Worm (Caenorhabditis elegans): Measurements from ENCODE around the gene spcs-2.

spcs-2 gene

DNA sequence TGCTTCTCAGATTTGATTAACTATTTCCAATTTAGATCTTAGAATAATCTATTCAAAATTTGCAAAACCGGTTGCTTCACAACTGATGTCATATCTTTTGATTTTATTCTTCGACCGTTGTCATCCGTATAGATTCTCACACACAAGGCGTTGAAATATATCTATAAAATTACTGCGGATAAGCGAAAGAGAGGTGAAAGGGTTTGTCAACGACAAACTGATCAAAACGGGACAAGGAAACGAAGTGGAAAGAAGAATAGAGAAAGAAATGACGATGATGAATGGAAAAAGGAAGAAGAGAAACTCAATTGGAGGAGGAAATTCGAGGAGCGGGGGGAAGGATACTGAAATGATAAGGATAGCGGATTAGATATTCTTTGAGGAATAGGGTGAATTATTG is 23.8 kb upstream of the spcs-2 start:
- no peak for TF ChIP-seq unc-62 (GFP tag; optimal IDR thresholded peaks at IDR 0.05)
- TF ChIP-seq ceh-28 (tag; optimal IDR thresholded peaks at IDR 0.05) = peak; percentile 53
- peak in 2 of 3 experiments; percentile 31 to 39 for TF ChIP-seq elt-3 (tag; optimal IDR thresholded peaks at IDR 0.05)
- TF ChIP-seq lin-15B (tag; optimal IDR thresholded peaks at IDR 0.05) = no peak

DNA sequence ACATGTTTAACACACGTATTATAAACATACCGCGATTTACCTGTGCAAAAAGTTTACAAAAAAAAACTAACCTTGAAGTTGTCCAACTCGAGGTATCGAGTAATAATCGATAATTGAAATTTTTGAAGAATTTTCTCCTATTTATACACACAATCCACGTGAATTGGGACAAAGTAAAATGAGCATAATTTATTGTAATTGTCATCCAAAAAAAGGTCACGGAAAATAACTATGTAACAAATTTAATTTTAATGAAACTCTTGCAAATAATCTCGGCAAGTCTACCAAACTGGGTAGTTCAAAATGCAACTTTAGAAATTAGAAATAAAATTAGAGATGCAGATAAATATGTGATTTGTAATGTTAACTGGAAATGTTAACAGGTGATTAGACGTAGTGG is 19.4 kb upstream of the spcs-2 start, which contains the start of gene Y37D8A.5:
Gene Y37D8A.5, minus strand, starts transcription at position 101 of the 400 bp plus-strand sequence.
- TF ChIP-seq ceh-28 (tag; optimal IDR thresholded peaks at IDR 0.05) = peak; percentile 23
- TF ChIP-seq nhr-67 (tag; optimal IDR thresholded peaks at IDR 0.05) = no peak
- no peak for TF ChIP-seq unc-39 (tag; optimal IDR thresholded peaks at IDR 0.05)

DNA sequence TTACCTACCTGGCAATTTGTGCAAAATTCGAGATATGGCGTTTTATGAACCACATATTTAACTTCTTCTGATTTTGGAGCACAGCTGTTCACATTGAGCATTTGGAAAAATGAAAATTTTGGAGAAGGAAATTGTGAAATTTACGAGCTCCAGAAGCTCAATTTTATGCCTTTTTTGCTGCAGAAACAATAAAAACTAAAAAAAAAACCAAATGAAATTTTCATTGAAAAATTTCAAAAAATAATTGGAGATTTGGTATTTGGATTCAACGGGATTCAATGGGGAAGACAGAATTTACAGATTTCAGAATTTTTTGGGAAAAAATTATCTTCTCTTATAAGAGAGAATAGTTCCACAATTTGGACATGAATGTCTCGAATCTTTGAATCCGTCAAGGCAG is 18.2 kb upstream of the spcs-2 start, which contains the start of gene Y37D8A.26:
Gene Y37D8A.26, minus strand, starts transcription at position 101 of the 400 bp plus-strand sequence.
- TF ChIP-seq ztf-4 (tag; optimal IDR thresholded peaks at IDR 0.05) = no peak
- TF ChIP-seq jun-1 (tag; optimal IDR thresholded peaks at IDR 0.05) = no peak
- TF ChIP-seq unc-62 (GFP tag; optimal IDR thresholded peaks at IDR 0.05) = no peak
- no peak for TF ChIP-seq mdl-1 (tag; optimal IDR thresholded peaks at IDR 0.05)
- TF ChIP-seq nfya-1 (tag; optimal IDR thresholded peaks at IDR 0.05; ENCODE audit: insufficient read depth) = no peak
- no peak for TF ChIP-seq hmg-11 (tag; optimal IDR thresholded peaks at IDR 0.05)
- TF ChIP-seq nhr-43 (tag; optimal IDR thresholded peaks at IDR 0.05; ENCODE audit: poor library complexity, severe bottlenecking) = no peak
- no peak for TF ChIP-seq zag-1 (tag; optimal IDR thresholded peaks at IDR 0.05)
- no peak for TF ChIP-seq nhr-76 (tag; optimal IDR thresholded peaks at IDR 0.05)
- no peak for TF ChIP-seq fkh-10 (GFP tag; optimal IDR thresholded peaks at IDR 0.05)
- no peak for TF ChIP-seq R02D3.7 (tag; optimal IDR thresholded peaks at IDR 0.05)
- TF ChIP-seq pqm-1 (tag; optimal IDR thresholded peaks at IDR 0.05) = no peak
- TF ChIP-seq egl-5 (tag; optimal IDR thresholded peaks at IDR 0.05) = no peak
- no peak for TF ChIP-seq snpc-4 (tag; optimal IDR thresholded peaks at IDR 0.05)

DNA sequence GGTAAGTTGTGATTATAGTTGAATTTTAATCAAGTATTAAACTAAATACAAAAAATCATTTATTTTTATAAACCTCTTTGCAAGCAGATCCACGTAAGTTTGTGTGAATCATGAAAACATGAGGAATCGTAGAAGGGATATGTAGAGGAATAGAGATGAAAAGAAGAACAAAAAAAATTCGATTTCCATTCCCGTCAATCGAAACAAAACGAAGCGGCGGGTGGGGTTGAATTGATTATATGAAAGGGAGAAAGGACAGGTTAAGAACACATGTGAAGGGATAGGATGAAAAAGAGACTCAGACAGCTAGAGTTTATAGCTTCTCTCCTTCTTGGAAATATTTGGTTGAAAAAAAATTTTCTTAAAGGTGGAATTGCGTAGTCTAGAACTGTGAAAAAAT is 14.7 kb upstream of the spcs-2 start:
- TF ChIP-seq nhr-25 (tag; optimal IDR thresholded peaks at IDR 0.05) (peak; percentile 28), tbx-2 (tag; optimal IDR thresholded peaks at IDR 0.05) (no peak)

DNA sequence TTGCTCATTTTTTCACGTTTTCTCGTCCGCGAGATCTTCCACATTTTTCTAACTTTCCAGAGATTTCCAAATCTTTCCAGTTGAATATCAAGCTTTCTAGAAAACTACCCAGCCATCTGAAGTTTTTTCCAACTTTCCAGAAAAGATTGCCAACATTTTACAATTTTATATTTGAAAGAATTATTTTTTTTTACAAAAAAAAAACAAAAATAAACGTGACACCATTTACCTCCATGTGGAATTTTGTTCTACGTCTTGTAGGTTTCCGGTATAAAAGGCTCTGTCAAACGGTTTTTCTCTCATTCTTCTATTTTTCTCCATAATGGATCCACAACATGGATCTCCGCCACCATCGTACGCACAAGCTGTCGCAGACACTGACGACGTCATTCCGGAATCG is 10.2 kb upstream of the spcs-2 start, which contains the start of gene Y37D8A.8:
Gene Y37D8A.8, plus strand, starts transcription at position 301 of the 400 bp plus-strand sequence.
- TF ChIP-seq snpc-4 (tag; optimal IDR thresholded peaks at IDR 0.05) (no peak), ztf-11 (tag; optimal IDR thresholded peaks at IDR 0.05) (no peak), fos-1 (tag; optimal IDR thresholded peaks at IDR 0.05) (no peak), pqm-1 (tag; optimal IDR thresholded peaks at IDR 0.05) (no peak), skn-1 (tag; optimal IDR thresholded peaks at IDR 0.05) (no peak), ztf-4 (tag; optimal IDR thresholded peaks at IDR 0.05) (no peak), fkh-10 (GFP tag; optimal IDR thresholded peaks at IDR 0.05) (no peak), sea-2 (GFP tag; optimal IDR thresholded peaks at IDR 0.05) (no peak), elt-1 (tag; optimal IDR thresholded peaks at IDR 0.05) (no peak), nfya-1 (tag; optimal IDR thresholded peaks at IDR 0.05; ENCODE audit: insufficient read depth) (no peak), daf-12 (tag; optimal IDR thresholded peaks at IDR 0.05) (no peak), mml-1 (tag; optimal IDR thresholded peaks at IDR 0.05) (no peak), unc-62 (GFP tag; optimal IDR thresholded peaks at IDR 0.05) (no peak), nhr-76 (tag; optimal IDR thresholded peaks at IDR 0.05) (no peak), nhr-11 (tag; optimal IDR thresholded peaks at IDR 0.05) (no peak), eor-1 (tag; optimal IDR thresholded peaks at IDR 0.05) (no peak), nhr-28 (tag; optimal IDR thresholded peaks at IDR 0.05) (no peak)

DNA sequence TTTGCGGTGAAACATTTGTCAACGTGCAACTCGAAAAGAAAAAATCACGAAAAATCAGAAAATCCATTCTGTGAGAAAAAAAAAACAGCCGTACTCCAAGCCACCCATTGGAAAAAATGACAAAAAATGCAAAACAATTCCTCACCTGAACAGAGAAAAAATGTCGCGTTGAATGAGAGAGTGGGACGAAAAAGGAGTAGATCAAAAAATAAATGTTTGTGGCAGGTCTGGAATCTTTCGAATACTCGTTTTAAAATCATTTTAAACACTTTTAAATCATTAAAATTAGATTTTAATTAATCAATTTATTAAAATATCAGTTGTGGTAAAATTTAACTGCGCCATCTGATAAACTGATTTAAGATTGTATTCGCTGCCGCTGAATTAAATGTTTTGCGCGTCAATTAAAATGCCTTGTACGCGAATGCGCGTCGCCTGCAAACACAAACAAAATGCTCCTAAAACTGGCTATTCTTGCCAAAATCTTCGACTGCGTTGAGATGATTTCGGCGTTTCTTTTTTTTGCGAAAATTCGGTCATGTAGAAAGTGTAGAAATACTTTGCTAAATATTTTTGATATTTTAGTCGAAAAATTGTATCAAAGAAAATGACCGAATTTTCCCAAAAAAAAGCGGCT is 4.7 kb upstream of the spcs-2 start, which contains the start of gene Y37D8A.6:
Gene Y37D8A.6, minus strand, starts transcription at position 238 of the 637 bp plus-strand sequence.
- TF ChIP-seq nfya-1 (tag; optimal IDR thresholded peaks at IDR 0.05; ENCODE audit: insufficient read depth) = peak; percentile 24
- TF ChIP-seq ceh-28 (tag; optimal IDR thresholded peaks at IDR 0.05) = no peak
- no peak for TF ChIP-seq pqm-1 (tag; optimal IDR thresholded peaks at IDR 0.05)
- no peak for TF ChIP-seq skn-1 (tag; optimal IDR thresholded peaks at IDR 0.05)
- TF ChIP-seq hmg-11 (tag; optimal IDR thresholded peaks at IDR 0.05) = peak; percentile 52
- TF ChIP-seq nhr-43 (tag; optimal IDR thresholded peaks at IDR 0.05; ENCODE audit: poor library complexity, severe bottlenecking) = peak; percentile 4
- no peak for TF ChIP-seq ztf-11 (tag; optimal IDR thresholded peaks at IDR 0.05)
- no peak for TF ChIP-seq egl-27 (tag; optimal IDR thresholded peaks at IDR 0.05)
- TF ChIP-seq tbx-2 (tag; optimal IDR thresholded peaks at IDR 0.05) = no peak
- no peak for TF ChIP-seq ama-1 (optimal IDR thresholded peaks at IDR 0.05)
- no peak for TF ChIP-seq R02D3.7 (tag; optimal IDR thresholded peaks at IDR 0.05)
- peak; percentile 15 for TF ChIP-seq lin-15B (tag; optimal IDR thresholded peaks at IDR 0.05)
- no peak for TF ChIP-seq unc-39 (tag; optimal IDR thresholded peaks at IDR 0.05)
- no peak for TF ChIP-seq fkh-10 (GFP tag; optimal IDR thresholded peaks at IDR 0.05)
- no peak for TF ChIP-seq nhr-12 (tag; optimal IDR thresholded peaks at IDR 0.05)
- no peak for TF ChIP-seq nhr-237 (tag; optimal IDR thresholded peaks at IDR 0.05)

All from whole organism, L3 larva.